Fruit fly (Drosophila melanogaster): ENCODE measurements around the gene eg.
A peak's percentile ranks its signal among the peaks of the same experiment; 100 is the strongest.

eg gene

DNA sequence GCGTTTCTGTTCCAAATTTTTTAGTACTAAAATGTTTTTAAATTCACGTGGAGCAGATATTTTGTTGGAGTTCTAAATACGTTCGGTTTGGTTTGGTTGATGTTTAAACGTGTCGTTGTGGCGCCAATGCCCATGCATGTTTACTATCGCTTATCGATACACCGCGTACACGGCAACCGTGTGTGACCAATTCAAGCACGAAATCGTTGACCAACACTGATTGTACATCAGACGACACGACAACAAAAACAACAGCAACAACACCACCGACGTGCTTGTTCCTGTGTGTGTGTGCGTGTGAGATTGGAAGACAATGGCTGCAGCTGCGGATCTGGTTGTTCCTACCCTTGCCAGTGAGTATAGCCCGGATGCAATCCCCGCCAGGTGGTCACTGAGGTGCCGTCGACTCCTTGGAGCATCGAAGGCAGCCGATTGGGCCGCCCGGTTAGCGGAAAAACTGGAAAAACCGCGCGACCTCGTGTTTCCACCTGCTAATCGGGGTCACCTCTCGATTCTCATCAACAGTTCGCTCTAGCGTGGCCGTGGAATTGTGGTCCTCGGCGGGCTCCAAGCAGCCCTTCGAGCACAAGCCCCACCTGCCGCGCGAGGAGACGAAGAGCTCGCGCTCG lies 16.3 kb downstream of the eg start, which contains the start of gene eIF2A (continued):
- peak; percentile 66 for TF ChIP-seq Dad (GFP tag; optimal IDR thresholded peaks at IDR 0.05)
- 0 out of 3 replicates have a peak, but pooled peaks have one; percentile 14 for TF ChIP-seq otp (GFP tag; IDR thresholded peaks at IDR 0.05)
- peak; percentile 89 for TF ChIP-seq dm (GFP tag; optimal IDR thresholded peaks at IDR 0.05)
- TF ChIP-seq Kr (GFP tag; optimal IDR thresholded peaks at IDR 0.05): no peak
- no peak for TF ChIP-seq Lim3 (GFP tag; IDR thresholded peaks at IDR 0.05)
- TF ChIP-seq kah (GFP tag; optimal IDR thresholded peaks at IDR 0.05): peak; percentile 53
- TF ChIP-seq scrt (GFP tag; optimal IDR thresholded peaks at IDR 0.05): peak; percentile 21
- no peak for TF ChIP-seq sima (GFP tag; optimal IDR thresholded peaks at IDR 0.05)
- peak; percentile 72 for TF ChIP-seq hbn (GFP tag; IDR thresholded peaks at IDR 0.05; ENCODE audit: partially characterized antibody)
- no peak for TF ChIP-seq eve (GFP tag; optimal IDR thresholded peaks at IDR 0.05)
- TF ChIP-seq ems (GFP tag; optimal IDR thresholded peaks at IDR 0.05): peak; percentile 62
- TF ChIP-seq CG6813 (GFP tag; optimal IDR thresholded peaks at IDR 0.05): peak; percentile 18
- no peak for TF ChIP-seq CG12299 (tag; optimal IDR thresholded peaks at IDR 0.05)
- peak; percentile 69; the same call in 1 of the 3 replicates for TF ChIP-seq CG11456 (GFP tag; IDR thresholded peaks at IDR 0.05)
- TF ChIP-seq CG12744 (GFP tag; optimal IDR thresholded peaks at IDR 0.05): peak; percentile 37
- peak; percentile 31 for TF ChIP-seq CG12942 (GFP tag; optimal IDR thresholded peaks at IDR 0.05)
- TF ChIP-seq bcd (GFP tag; optimal IDR thresholded peaks at IDR 0.05): no peak
- peak; percentile 57 for TF ChIP-seq gro (GFP tag; optimal IDR thresholded peaks at IDR 0.05)
- peak; percentile 56 for TF ChIP-seq CG30020 (tag; optimal IDR thresholded peaks at IDR 0.05)
- TF ChIP-seq CG2889 (GFP tag; IDR thresholded peaks at IDR 0.05): no peak
- TF ChIP-seq lmd (GFP tag; IDR thresholded peaks at IDR 0.05): peak; percentile 15; the same call in 1 of the 2 replicates
- TF ChIP-seq Opbp (GFP tag; IDR thresholded peaks at IDR 0.05; ENCODE audit: partially characterized antibody): peak; percentile 88
- no peak for TF ChIP-seq dati (GFP tag; IDR thresholded peaks at IDR 0.05)
- no peak for TF ChIP-seq Sox100B (GFP tag; optimal IDR thresholded peaks at IDR 0.05)
- no peak; the same call in 3 of the 4 replicates for TF ChIP-seq Gug (GFP tag; IDR thresholded peaks at IDR 0.05)
- TF ChIP-seq PHDP (tag; optimal IDR thresholded peaks at IDR 0.05): peak; percentile 49
- peak; percentile 76 for TF ChIP-seq BEAF-32 (GFP tag; optimal IDR thresholded peaks at IDR 0.05)
- no peak for TF ChIP-seq Jarid2 (GFP tag; optimal IDR thresholded peaks at IDR 0.05)
- peak; percentile 57 for TF ChIP-seq lbe (GFP tag; optimal IDR thresholded peaks at IDR 0.05)
- TF ChIP-seq Dfd (GFP tag; optimal IDR thresholded peaks at IDR 0.05): no peak
- peak; percentile 78 for TF ChIP-seq Sry-δ (GFP tag; optimal IDR thresholded peaks at IDR 0.05)
- no peak for TF ChIP-seq da (GFP tag; optimal IDR thresholded peaks at IDR 0.05)
- peak; percentile 56; the same call in 1 of the 2 replicates for TF ChIP-seq inv (GFP tag; IDR thresholded peaks at IDR 0.05; ENCODE audit: partially characterized antibody)
- no peak for TF ChIP-seq slou (GFP tag; optimal IDR thresholded peaks at IDR 0.05)
- peak; percentile 77 for TF ChIP-seq ERR (GFP tag; optimal IDR thresholded peaks at IDR 0.05)
- TF ChIP-seq CG10431 (GFP tag; optimal IDR thresholded peaks at IDR 0.05): no peak
- no peak for TF ChIP-seq br (optimal IDR thresholded peaks at IDR 0.05)
- TF ChIP-seq CG16779 (GFP tag; IDR thresholded peaks at IDR 0.05): peak; percentile 60; the same call in 1 of the 2 replicates
- TF ChIP-seq Deaf1 (tag; optimal IDR thresholded peaks at IDR 0.05): no peak
- TF ChIP-seq vfl (GFP tag; optimal IDR thresholded peaks at IDR 0.05): peak; percentile 75
- no peak for TF ChIP-seq pan (optimal IDR thresholded peaks at IDR 0.05)
- TF ChIP-seq pan (GFP tag; optimal IDR thresholded peaks at IDR 0.05 in 1 of 2, IDR thresholded peaks at IDR 0.05 in 1 of 2): peak in 1 of 2 experiments; percentile 37
- no peak for TF ChIP-seq hb (GFP tag; IDR thresholded peaks at IDR 0.05; ENCODE audit: partially characterized antibody)
- TF ChIP-seq Dref (GFP tag; IDR thresholded peaks at IDR 0.05): peak; percentile 99
- TF ChIP-seq CG6175 (GFP tag; IDR thresholded peaks at IDR 0.05): no peak
- no peak for TF ChIP-seq exex (tag; optimal IDR thresholded peaks at IDR 0.05)
- TF ChIP-seq CG11085 (GFP tag; IDR thresholded peaks at IDR 0.05): no peak
- TF ChIP-seq gce (GFP tag; IDR thresholded peaks at IDR 0.05): no peak
- TF ChIP-seq D19B (GFP tag; optimal IDR thresholded peaks at IDR 0.05): no peak
- peak; percentile 90 for TF ChIP-seq ftz-f1 (GFP tag; optimal IDR thresholded peaks at IDR 0.05)
- TF ChIP-seq Sox102F (GFP tag; optimal IDR thresholded peaks at IDR 0.05): no peak

Measured in whole organism, embryonic.